Worm (Caenorhabditis elegans) whole organism, L3 larva: Measurements from ENCODE around the gene sas-7.
A peak's percentile ranks its signal among the peaks of the same experiment; 100 is the strongest.

Source experiments
- R02D3.7 ChIP-seq: fragments of 150-350 bp; optimal IDR thresholded peaks from 2 replicates; lab custom pipeline; 2014; ENCODE audit warnings: missing biosample characterization, missing genetic modification characterization
- ZK546.5 ChIP-seq: sonication (generic microtip); optimal IDR thresholded peaks from 2 replicates; lab custom pipeline; 2017; ENCODE audit warnings: missing biosample characterization, missing genetic modification characterization
- aly-2 ChIP-seq: fragments of 150-350 bp; optimal IDR thresholded peaks from 2 replicates; lab custom pipeline; 2014; ENCODE audit warnings: missing biosample characterization, missing genetic modification characterization
- ama-1 ChIP-seq: fragments of 150-350 bp; optimal IDR thresholded peaks from 2 replicates; lab custom pipeline; 2018
- ceh-16 ChIP-seq: sonication (generic microtip); optimal IDR thresholded peaks from 2 replicates; lab custom pipeline; 2017; ENCODE audit warnings: missing biosample characterization, missing genetic modification characterization
- ceh-28 ChIP-seq: fragments of 150-350 bp; optimal IDR thresholded peaks from 2 replicates; lab custom pipeline; 2014; ENCODE audit warnings: missing biosample characterization, missing genetic modification reagents, missing genetic modification characterization
- ceh-82 ChIP-seq: fragments of 150-350 bp; optimal IDR thresholded peaks from 2 replicates; lab custom pipeline; 2014; ENCODE audit warnings: missing biosample characterization, missing genetic modification characterization
- ceh-9 ChIP-seq: sonication (generic microtip); optimal IDR thresholded peaks from 2 replicates; lab custom pipeline; 2018; ENCODE audit warnings: missing biosample characterization, missing genetic modification characterization
- daf-12 ChIP-seq: fragments of 150-350 bp; optimal IDR thresholded peaks from 2 replicates; lab custom pipeline; 2014; ENCODE audit warnings: missing biosample characterization, missing genetic modification reagents, missing genetic modification characterization
- egl-27 ChIP-seq: sonication (generic microtip); optimal IDR thresholded peaks from 4 replicates; lab custom pipeline; 2017; ENCODE audit warnings: missing biosample characterization, missing genetic modification reagents, missing genetic modification characterization
- egl-5 ChIP-seq: fragments of 150-350 bp; optimal IDR thresholded peaks from 2 replicates; lab custom pipeline; 2017; ENCODE audit warnings: missing biosample characterization, missing genetic modification reagents, missing genetic modification characterization, inconsistent platforms
- elt-1 ChIP-seq: fragments of 150-350 bp; optimal IDR thresholded peaks from 2 replicates; lab custom pipeline; 2014; ENCODE audit warnings: missing biosample characterization, missing genetic modification characterization
- elt-2 ChIP-seq: sonication (generic microtip); optimal IDR thresholded peaks from 2 replicates; lab custom pipeline; 2016; ENCODE audit warnings: missing genetic modification reagents, mild to moderate bottlenecking, missing genetic modification characterization, missing compliant biosample characterization
- elt-3 ChIP-seq, 3 experiments: fragments of 150-350 bp in 1 of 3; sonication (generic microtip) in 2 of 3; optimal IDR thresholded peaks; 2 replicates in 2 of 3; 4 replicates in 1 of 3; lab custom pipeline; 2014 to 2017; ENCODE audit warnings: missing biosample characterization in 3 of 3, missing genetic modification characterization in 3 of 3
- eor-1 ChIP-seq, 2 experiments: fragments of 150-350 bp; optimal IDR thresholded peaks; 2 replicates each; lab custom pipeline; 2014 to 2018; ENCODE audit warnings: missing biosample characterization in 2 of 2, missing genetic modification characterization in 2 of 2
- fkh-10 ChIP-seq: sonication (generic microtip); optimal IDR thresholded peaks from 2 replicates; lab custom pipeline; 2017; ENCODE audit warnings: missing biosample characterization, missing genetic modification reagents, missing genetic modification characterization
- fkh-2 ChIP-seq: fragments of 150-350 bp; optimal IDR thresholded peaks from 2 replicates; lab custom pipeline; 2014; ENCODE audit warnings: missing biosample characterization, missing genetic modification reagents, missing genetic modification characterization
- fos-1 ChIP-seq: fragments of 150-350 bp; optimal IDR thresholded peaks from 2 replicates; lab custom pipeline; 2014; ENCODE audit warnings: missing biosample characterization, missing genetic modification characterization
- hmg-11 ChIP-seq: sonication (generic microtip); optimal IDR thresholded peaks from 2 replicates; lab custom pipeline; 2016; ENCODE audit warnings: missing genetic modification characterization, missing compliant biosample characterization
- jun-1 ChIP-seq: fragments of 150-350 bp; optimal IDR thresholded peaks from 2 replicates; lab custom pipeline; 2014; ENCODE audit warnings: missing biosample characterization, missing genetic modification reagents, missing genetic modification characterization
- lin-15B ChIP-seq: fragments of 150-350 bp; optimal IDR thresholded peaks from 2 replicates; lab custom pipeline; 2014; ENCODE audit warnings: missing biosample characterization, missing genetic modification characterization
- lin-39 ChIP-seq: fragments of 150-350 bp; optimal IDR thresholded peaks from 2 replicates; lab custom pipeline; 2018; ENCODE audit warnings: missing biosample characterization, missing genetic modification reagents, missing genetic modification characterization
- lsy-12 ChIP-seq: sonication (generic microtip); optimal IDR thresholded peaks from 2 replicates; lab custom pipeline; 2016; ENCODE audit warnings: mild to moderate bottlenecking, missing genetic modification characterization, missing compliant biosample characterization
- mdl-1 ChIP-seq: fragments of 150-350 bp; optimal IDR thresholded peaks from 2 replicates; lab custom pipeline; 2014; ENCODE audit warnings: missing biosample characterization, missing genetic modification characterization
- mml-1 ChIP-seq: fragments of 150-350 bp; sonication (generic microtip); optimal IDR thresholded peaks from 3 replicates; lab custom pipeline; 2014; ENCODE audit warnings: missing biosample characterization, missing genetic modification characterization
- nfya-1 ChIP-seq: sonication (generic microtip); optimal IDR thresholded peaks from 2 replicates; lab custom pipeline; 2017; ENCODE audit warnings: missing genetic modification characterization, mild to moderate bottlenecking, missing compliant biosample characterization, antibody characterized with exemption, moderate library complexity; ENCODE audit not compliant: insufficient read depth
- nhr-11 ChIP-seq: fragments of 150-350 bp; optimal IDR thresholded peaks from 2 replicates; lab custom pipeline; 2014; ENCODE audit warnings: missing biosample characterization, missing genetic modification characterization
- nhr-12 ChIP-seq: fragments of 150-350 bp; optimal IDR thresholded peaks from 2 replicates; lab custom pipeline; 2014; ENCODE audit warnings: missing biosample characterization, missing genetic modification characterization
- nhr-23 ChIP-seq: fragments of 150-350 bp; optimal IDR thresholded peaks from 2 replicates; lab custom pipeline; 2014; ENCODE audit warnings: missing biosample characterization, missing genetic modification reagents, missing genetic modification characterization
- nhr-237 ChIP-seq: fragments of 150-350 bp; optimal IDR thresholded peaks from 2 replicates; lab custom pipeline; 2014; ENCODE audit warnings: missing biosample characterization, missing genetic modification characterization
- nhr-25 ChIP-seq: sonication (generic microtip); optimal IDR thresholded peaks from 2 replicates; lab custom pipeline; 2017; ENCODE audit warnings: missing biosample characterization, missing genetic modification characterization
- nhr-28 ChIP-seq: fragments of 150-350 bp; optimal IDR thresholded peaks from 2 replicates; lab custom pipeline; 2014; ENCODE audit warnings: missing biosample characterization, missing genetic modification characterization
- nhr-43 ChIP-seq: sonication (generic microtip); optimal IDR thresholded peaks from 2 replicates; lab custom pipeline; 2016; ENCODE audit warnings: mild to moderate bottlenecking, missing genetic modification characterization, missing compliant biosample characterization; ENCODE audit not compliant: poor library complexity, severe bottlenecking
- nhr-67 ChIP-seq: fragments of 150-350 bp; optimal IDR thresholded peaks from 2 replicates; lab custom pipeline; 2014; ENCODE audit warnings: missing biosample characterization, missing genetic modification characterization
- nhr-76 ChIP-seq: fragments of 150-350 bp; sonication (generic microtip); optimal IDR thresholded peaks from 5 replicates; lab custom pipeline; 2014; ENCODE audit warnings: missing biosample characterization, missing genetic modification characterization
- nhr-77 ChIP-seq: fragments of 150-350 bp; optimal IDR thresholded peaks from 2 replicates; lab custom pipeline; 2014; ENCODE audit warnings: missing biosample characterization, missing genetic modification characterization
- pha-4 ChIP-seq: fragments of 150-350 bp; optimal IDR thresholded peaks from 2 replicates; lab custom pipeline; 2014; ENCODE audit warnings: missing biosample characterization, missing genetic modification reagents, missing genetic modification characterization
- pqm-1 ChIP-seq: fragments of 150-350 bp; optimal IDR thresholded peaks from 2 replicates; lab custom pipeline; 2017; ENCODE audit warnings: missing biosample characterization, missing genetic modification characterization, inconsistent platforms
- sea-2 ChIP-seq: fragments of 150-350 bp; sonication (generic microtip); optimal IDR thresholded peaks from 4 replicates; lab custom pipeline; 2014; ENCODE audit warnings: missing biosample characterization, missing genetic modification reagents, missing genetic modification characterization
- skn-1 ChIP-seq: fragments of 150-350 bp; optimal IDR thresholded peaks from 2 replicates; lab custom pipeline; 2014; ENCODE audit warnings: missing biosample characterization, missing genetic modification characterization
- snpc-4 ChIP-seq: fragments of 150-350 bp; optimal IDR thresholded peaks from 2 replicates; lab custom pipeline; 2014; ENCODE audit warnings: missing biosample characterization, missing genetic modification characterization
- tbx-2 ChIP-seq: sonication (generic microtip); optimal IDR thresholded peaks from 2 replicates; lab custom pipeline; 2016; ENCODE audit warnings: mild to moderate bottlenecking, missing genetic modification characterization, missing compliant biosample characterization
- unc-39 ChIP-seq: sonication (generic microtip); optimal IDR thresholded peaks from 4 replicates; lab custom pipeline; 2017; ENCODE audit warnings: missing biosample characterization, missing genetic modification characterization
- unc-62 ChIP-seq: fragments of 150-350 bp; sonication (generic microtip); optimal IDR thresholded peaks from 4 replicates; lab custom pipeline; 2014; ENCODE audit warnings: missing biosample characterization, missing genetic modification reagents, missing genetic modification characterization
- zag-1 ChIP-seq: fragments of 150-350 bp; optimal IDR thresholded peaks from 2 replicates; lab custom pipeline; 2014; ENCODE audit warnings: missing biosample characterization, missing genetic modification characterization
- ztf-11 ChIP-seq: fragments of 150-350 bp; optimal IDR thresholded peaks from 2 replicates; lab custom pipeline; 2014; ENCODE audit warnings: missing biosample characterization, missing genetic modification characterization
- ztf-4 ChIP-seq: fragments of 150-350 bp; optimal IDR thresholded peaks from 2 replicates; lab custom pipeline; 2014; ENCODE audit warnings: missing biosample characterization, missing genetic modification characterization

Gene sas-7

DNA sequence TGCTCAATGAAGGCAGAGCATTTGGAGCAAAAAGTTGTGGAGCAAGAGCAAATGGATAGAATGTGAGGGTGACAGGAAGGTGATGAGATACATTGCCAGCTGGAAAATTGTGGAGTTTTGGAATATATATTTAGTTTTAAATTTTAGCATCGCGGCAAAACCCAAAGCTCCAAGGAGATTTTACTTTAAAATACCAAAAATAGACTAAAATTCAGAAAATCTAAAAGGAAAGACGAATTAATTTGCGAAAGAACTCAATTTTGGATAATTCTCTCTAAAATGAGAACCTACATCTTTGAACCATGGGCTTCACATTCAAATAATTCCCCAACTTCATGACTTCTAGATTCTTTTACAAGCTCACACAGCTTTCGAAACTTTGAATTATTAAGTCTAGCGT lies 11.7 kb downstream of the sas-7 start, which contains the start of gene T07C4.12:
Gene T07C4.12, minus strand, starts transcription at position 101 of the 400 bp plus-strand sequence.
- TF ChIP-seq hmg-11, result no peak
- no peak for TF ChIP-seq lin-39
- TF ChIP-seq elt-2 (tag; lab: Kevin White, UChicago), result no peak
- TF ChIP-seq mml-1, result no peak
- TF ChIP-seq nfya-1 (tag; lab: Kevin White, UChicago), result no peak
- TF ChIP-seq skn-1 (tag; lab: Kevin White, UChicago), result no peak
- no peak for TF ChIP-seq lsy-12
- no peak for TF ChIP-seq nhr-67
- no peak for TF ChIP-seq snpc-4 (tag; lab: Kevin White, UChicago)
- no peak for TF ChIP-seq nhr-77

DNA sequence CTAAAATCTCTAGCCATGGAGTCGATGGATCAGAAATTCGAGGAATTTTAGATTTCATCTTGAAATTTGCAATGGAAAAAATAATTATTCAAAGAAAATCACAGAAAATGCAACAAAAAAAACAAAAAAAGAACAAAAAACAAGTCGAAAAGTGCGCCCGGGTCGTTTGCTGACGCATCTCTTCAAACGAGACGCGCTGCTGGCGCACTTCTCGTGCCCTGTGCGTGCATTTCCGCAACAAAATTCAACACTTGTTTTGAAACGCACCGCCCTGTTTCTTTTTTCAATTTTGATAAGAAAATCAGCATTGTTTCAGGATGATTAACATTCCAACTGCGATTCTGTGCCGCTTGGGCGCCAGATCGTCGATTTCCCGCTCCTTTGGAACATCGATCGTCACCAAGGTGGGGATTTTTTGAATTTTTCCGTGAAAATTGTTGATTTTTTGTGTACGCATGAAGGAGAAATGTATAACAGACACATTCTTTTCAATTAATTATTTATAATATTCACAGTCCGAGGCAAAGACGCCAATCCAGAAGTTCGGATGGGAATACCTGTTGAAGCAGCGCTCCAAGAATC lies 13.2 kb downstream of the sas-7 start, which contains the start of the genes jmjd-4 and mev-1:
Gene jmjd-4, minus strand, starts transcription at position 58 of the 582 bp plus-strand sequence.
Gene mev-1, plus strand, starts transcription at position 317 of the 582 bp plus-strand sequence.
- TF ChIP-seq mdl-1 (tag; lab: Kevin White, UChicago) (no peak), fkh-2 (tag; lab: Kevin White, UChicago) (no peak), ztf-4 (no peak), pha-4 (tag; lab: Kevin White, UChicago) (peak; percentile 83), eor-1 (tag; optimal IDR thresholded peaks at IDR 0.05; lab: Kevin White, UChicago) (no peak), nhr-28 (tag; lab: Kevin White, UChicago) (no peak), nhr-12 (tag; lab: Kevin White, UChicago) (no peak), zag-1 (tag; lab: Kevin White, UChicago) (no peak), fos-1 (no peak), ztf-11 (no peak), mml-1 (no peak), unc-39 (tag; lab: Kevin White, UChicago) (no peak), egl-5 (peak; percentile 39), nfya-1 (tag; lab: Kevin White, UChicago) (peak; percentile 90), elt-3 (tag; optimal IDR thresholded peaks at IDR 0.05; lab: Kevin White, UChicago) (no peak), nhr-67 (no peak), lin-39 (peak; percentile 72), hmg-11 (peak; percentile 91), egl-27 (tag; lab: Kevin White, UChicago) (no peak), nhr-76 (tag; lab: Kevin White, UChicago) (no peak), unc-62 (GFP tag; lab: Kevin White, UChicago) (no peak), skn-1 (tag; lab: Kevin White, UChicago) (peak; percentile 69), nhr-43 (peak; percentile 87), nhr-77 (peak; percentile 35), lin-15B (tag; lab: Kevin White, UChicago) (peak; percentile 91), jun-1 (tag; lab: Kevin White, UChicago) (peak; percentile 82), pqm-1 (peak; percentile 71), ceh-9 (tag; lab: Kevin White, UChicago) (no peak), ceh-28 (peak; percentile 60), ceh-16 (tag; lab: Kevin White, UChicago) (no peak), tbx-2 (tag; lab: Kevin White, UChicago) (peak; percentile 82), ama-1 (lab: Kevin White, UChicago) (peak; percentile 52), nhr-11 (tag; lab: Kevin White, UChicago) (no peak), nhr-25 (peak; percentile 89), ZK546.5 (no peak), fkh-10 (GFP tag; lab: Kevin White, UChicago) (peak; percentile 45), aly-2 (tag; lab: Kevin White, UChicago) (no peak), nhr-23 (tag; lab: Kevin White, UChicago) (peak; percentile 89), sea-2 (no peak), lsy-12 (peak; percentile 87), R02D3.7 (tag; lab: Kevin White, UChicago) (peak; percentile 68), elt-1 (tag; lab: Kevin White, UChicago) (peak; percentile 33), nhr-237 (tag; lab: Kevin White, UChicago) (no peak), snpc-4 (tag; lab: Kevin White, UChicago) (peak; percentile 73), daf-12 (tag; lab: Kevin White, UChicago) (no peak), ceh-82 (tag; lab: Kevin White, UChicago) (peak; percentile 56), elt-2 (tag; lab: Kevin White, UChicago) (peak; percentile 84)
- TF ChIP-seq, all 47 proteins: peak for 23
